Worm (Caenorhabditis elegans): ENCODE measurements around the gene tsen-34.

The tsen-34 gene

DNA sequence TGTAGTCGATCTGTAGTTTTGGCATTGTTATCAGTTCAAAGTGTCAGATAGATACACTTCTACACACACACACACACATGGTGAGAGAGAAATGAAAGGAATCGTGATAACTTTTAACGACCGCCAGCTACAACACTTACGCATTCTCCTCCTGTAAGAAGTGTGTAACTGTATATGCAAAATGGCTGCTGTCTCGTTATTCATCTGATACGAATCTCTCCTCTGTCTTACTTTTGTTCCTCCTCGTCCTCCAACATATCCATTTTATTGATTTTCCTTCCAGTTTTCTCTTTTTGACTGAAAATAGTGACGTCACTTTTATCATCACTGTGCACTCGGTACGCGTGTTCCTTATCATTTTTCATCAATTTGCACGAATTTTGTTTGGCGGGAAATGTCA, 34.5 kb downstream of the tsen-34 start:
- TF ChIP-seq W03F9.2 (tag; optimal IDR thresholded peaks at IDR 0.05), result no peak
- TF ChIP-seq dao-5 (tag; optimal IDR thresholded peaks at IDR 0.05), result no peak
- no peak for TF ChIP-seq him-1 (tag; optimal IDR thresholded peaks at IDR 0.05)

DNA sequence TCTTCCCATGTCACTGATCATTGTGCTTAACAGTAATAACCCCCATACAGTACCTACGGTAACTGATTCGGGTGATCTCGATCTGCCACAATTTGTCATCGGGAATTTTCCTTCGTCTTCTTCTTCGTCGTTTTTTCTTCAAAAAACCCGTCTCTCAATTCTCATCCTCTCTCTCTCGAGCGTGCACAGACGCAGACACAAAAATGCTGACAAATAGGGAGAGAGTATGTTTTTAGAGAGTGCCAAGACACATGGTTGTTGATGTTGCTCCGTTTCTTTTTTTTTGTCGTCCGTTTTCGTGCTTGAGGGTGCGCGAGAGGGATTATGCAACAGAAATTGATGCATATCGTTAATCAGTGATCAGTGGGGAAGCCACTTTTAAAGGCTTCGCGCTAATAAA, 37.1 kb downstream of the tsen-34 start:
- TF ChIP-seq him-1 (tag; optimal IDR thresholded peaks at IDR 0.05), result peak; percentile 20
- no peak for TF ChIP-seq dao-5 (tag; optimal IDR thresholded peaks at IDR 0.05)

DNA sequence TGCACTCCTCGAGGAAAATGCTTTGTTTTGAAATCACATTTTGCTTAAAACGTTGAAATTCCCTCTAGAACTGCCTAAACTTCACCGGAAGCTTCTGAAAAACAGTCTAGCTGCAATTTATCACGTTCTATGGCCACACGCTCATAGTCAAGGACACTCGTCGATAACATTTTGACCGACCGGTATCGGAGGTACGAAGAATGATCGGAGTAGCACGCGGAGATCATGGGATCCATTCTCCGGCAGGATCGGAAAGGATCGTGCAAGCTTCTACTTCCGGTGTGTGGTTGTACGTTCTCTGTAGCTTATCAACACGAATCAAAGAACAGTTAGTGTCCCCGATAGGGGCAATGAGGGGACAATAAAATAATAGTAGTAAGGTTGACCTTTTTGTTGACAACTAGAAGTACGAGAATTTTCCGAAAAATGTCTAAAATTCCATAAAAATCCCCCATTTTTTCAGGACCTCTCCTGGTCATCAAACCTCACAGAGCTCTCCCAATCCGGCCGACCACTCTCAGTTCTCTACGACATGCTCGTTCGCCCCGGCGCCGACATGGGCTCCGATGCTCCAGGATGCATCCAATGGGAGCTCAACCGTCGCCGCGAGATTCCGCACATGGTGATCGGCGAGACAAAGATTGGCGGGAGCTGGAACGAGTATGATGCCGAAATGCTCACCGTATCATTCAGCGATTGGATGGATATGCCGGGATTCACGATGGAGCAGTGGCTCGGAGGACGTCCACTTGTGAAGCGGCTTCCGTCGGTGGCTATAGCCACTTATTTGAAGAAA, 38.0 kb downstream of the tsen-34 start:
- TF ChIP-seq W03F9.2 (tag; optimal IDR thresholded peaks at IDR 0.05) (no peak), him-1 (tag; optimal IDR thresholded peaks at IDR 0.05) (no peak), dao-5 (tag; optimal IDR thresholded peaks at IDR 0.05) (no peak)

DNA sequence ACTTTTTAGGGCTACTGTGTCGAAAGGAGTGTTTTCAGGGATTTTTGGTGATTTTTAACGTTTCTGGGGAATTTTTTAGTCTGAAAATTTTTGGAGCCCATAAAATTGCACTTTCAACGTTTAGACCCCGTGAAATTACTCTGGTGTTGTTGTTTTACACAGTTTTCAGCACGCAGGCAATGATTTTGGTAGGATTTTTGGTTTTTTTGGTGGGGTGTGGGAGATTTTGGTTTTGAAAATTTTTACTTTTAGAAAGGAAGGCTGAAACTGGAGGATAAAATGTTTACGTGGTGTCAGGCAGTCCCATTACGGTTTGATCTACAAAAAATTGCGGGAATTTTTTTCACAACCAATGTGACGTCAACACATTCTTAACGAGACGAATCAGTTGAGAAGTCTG, 40.0 kb downstream of the tsen-34 start:
- no peak for TF ChIP-seq him-1 (tag; optimal IDR thresholded peaks at IDR 0.05)

DNA sequence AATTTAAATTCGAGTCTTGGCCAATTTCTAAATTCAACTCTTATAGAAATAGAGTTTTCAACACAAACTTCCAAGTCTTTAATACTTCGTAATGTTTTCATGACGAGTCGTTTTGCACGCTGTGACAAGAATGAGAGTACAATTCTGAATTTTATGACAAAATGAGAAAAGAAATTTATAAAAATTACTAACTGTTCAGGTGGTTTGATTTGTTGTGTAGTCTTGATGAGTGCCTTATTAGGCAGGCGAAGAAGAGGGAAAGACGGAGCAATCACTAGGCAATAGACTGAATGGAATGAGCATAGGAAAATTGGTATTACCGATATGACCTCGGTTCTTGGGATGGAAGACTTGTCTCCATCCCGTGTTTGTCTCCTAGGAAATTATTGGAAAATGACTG, 41.7 kb downstream of the tsen-34 start, which contains the start of gene F30B5.11:
Gene F30B5.11 (minus strand): TSS at position 101 of the 400 bp plus-strand sequence.
- no peak for TF ChIP-seq him-1 (tag; optimal IDR thresholded peaks at IDR 0.05)
- TF ChIP-seq W03F9.2 (tag; optimal IDR thresholded peaks at IDR 0.05), result no peak
- TF ChIP-seq dao-5 (tag; optimal IDR thresholded peaks at IDR 0.05), result no peak

DNA sequence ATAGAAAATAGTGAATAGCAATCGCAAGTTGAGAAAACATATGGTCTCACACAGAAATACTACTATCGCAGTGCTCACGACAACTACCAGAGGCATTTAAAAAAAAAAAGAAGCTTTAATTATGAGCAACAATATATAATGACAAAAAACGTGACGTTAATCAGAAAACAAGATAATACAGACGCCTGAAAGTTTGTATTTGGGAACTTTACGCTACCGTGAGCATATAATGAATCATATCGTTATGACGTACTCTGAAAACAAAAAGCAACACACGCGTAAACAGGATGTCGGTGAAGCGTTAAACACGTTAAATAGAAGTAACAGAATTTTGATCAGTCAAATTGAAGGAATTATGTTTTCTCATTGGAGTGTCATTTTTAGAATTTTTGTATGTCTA, 47.6 kb downstream of the tsen-34 start, which contains the start of gene srbc-71:
Gene srbc-71 (minus strand): TSS at position 101 of the 400 bp plus-strand sequence.
- TF ChIP-seq him-1 (tag; optimal IDR thresholded peaks at IDR 0.05), result no peak
- TF ChIP-seq dao-5 (tag; optimal IDR thresholded peaks at IDR 0.05), result no peak
- no peak for TF ChIP-seq W03F9.2 (tag; optimal IDR thresholded peaks at IDR 0.05)

DNA sequence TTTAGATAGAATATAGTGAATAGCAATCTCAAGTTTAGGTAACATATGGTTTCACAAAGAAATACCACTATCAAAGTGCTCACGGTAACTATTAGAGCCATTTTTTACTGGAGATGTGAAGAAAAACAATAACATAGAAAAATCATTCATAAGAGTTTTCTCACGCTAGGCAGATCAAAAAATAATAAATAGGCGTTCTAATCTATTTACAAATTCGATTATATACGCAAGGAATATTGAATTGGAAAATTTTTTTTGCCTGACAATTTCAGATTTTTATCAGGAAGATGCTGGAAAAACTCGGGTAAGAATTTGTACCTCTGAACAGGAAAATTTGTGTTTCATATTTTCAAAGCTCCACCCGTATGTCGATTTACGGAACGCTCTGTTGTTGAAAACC, 49.7 kb downstream of the tsen-34 start, which contains the start of gene srbc-70:
Gene srbc-70 (minus strand): TSS at position 101 of the 400 bp plus-strand sequence.
- TF ChIP-seq dao-5 (tag; optimal IDR thresholded peaks at IDR 0.05) (no peak), W03F9.2 (tag; optimal IDR thresholded peaks at IDR 0.05) (no peak), him-1 (tag; optimal IDR thresholded peaks at IDR 0.05) (no peak)
